Worm (Caenorhabditis elegans) whole organism, L1 larva: ENCODE measurements around the gene F49H12.2.

ENCODE experiments used
- ceh-82 ChIP-seq, 3 experiments: fragments of 150-350 bp in 1 of 3; sonication (generic microtip) in 2 of 3; optimal IDR thresholded peaks; 2 replicates each; lab custom pipeline; 2014 to 2017; ENCODE audit warnings: missing biosample characterization in 3 of 3, missing genetic modification characterization in 3 of 3
- ceh-88 ChIP-seq: fragments of 200-800 bp; sonication (Bioruptor generic); IDR thresholded peaks from 2 replicates; pipeline ENCODE4 v1.3.6; 2022; ENCODE audit warnings: missing genetic modification characterization, missing compliant biosample characterization
- efl-1 ChIP-seq, 4 experiments: fragments of 150-350 bp; optimal IDR thresholded peaks in 3 of 4; peaks in 1 of 4; 1 replicate in 1 of 4; 2 replicates in 3 of 4; lab custom pipeline; 2014; ENCODE audit warnings: missing biosample characterization in 2 of 4, missing genetic modification characterization in 2 of 4, missing genetic modification reagents in 2 of 4
- egl-13 ChIP-seq: sonication (generic microtip); optimal IDR thresholded peaks from 2 replicates; lab custom pipeline; 2016; ENCODE audit warnings: missing genotype, missing genetic modification reagents, missing genetic modification characterization, missing compliant biosample characterization
- fkh-4 ChIP-seq: sonication (generic microtip); optimal IDR thresholded peaks from 2 replicates; lab custom pipeline; 2016; ENCODE audit warnings: missing compliant biosample characterization, missing genetic modification characterization, borderline replicate concordance
- irx-1 ChIP-seq: sonication (generic microtip); optimal IDR thresholded peaks from 2 replicates; lab custom pipeline; 2016; ENCODE audit warnings: missing genetic modification characterization, missing compliant biosample characterization
- lsy-2 ChIP-seq, 2 experiments: fragments of 150-350 bp; optimal IDR thresholded peaks; 2 replicates each; lab custom pipeline; 2014; ENCODE audit warnings: missing biosample characterization in 2 of 2, missing genetic modification characterization in 2 of 2
- nhr-11 ChIP-seq: fragments of 150-350 bp; optimal IDR thresholded peaks from 2 replicates; lab custom pipeline; 2014; ENCODE audit warnings: missing biosample characterization, missing genetic modification characterization
- nhr-237 ChIP-seq: fragments of 150-350 bp; optimal IDR thresholded peaks from 2 replicates; lab custom pipeline; 2014; ENCODE audit warnings: missing biosample characterization, missing genetic modification characterization
- tbx-2 ChIP-seq: sonication (generic microtip); optimal IDR thresholded peaks from 2 replicates; lab custom pipeline; 2016; ENCODE audit warnings: missing genetic modification characterization, missing compliant biosample characterization
- tlp-1 ChIP-seq: fragments of 150-350 bp; optimal IDR thresholded peaks from 2 replicates; lab custom pipeline; 2014; ENCODE audit warnings: missing biosample characterization, missing genetic modification characterization
- unc-62 ChIP-seq: fragments of 150-350 bp; optimal IDR thresholded peaks from 2 replicates; lab custom pipeline; 2014; ENCODE audit warnings: missing biosample characterization, missing genetic modification reagents, missing genetic modification characterization
- unc-86 ChIP-seq: sonication (generic microtip); optimal IDR thresholded peaks from 2 replicates; lab custom pipeline; 2016; ENCODE audit warnings: missing genetic modification characterization, missing compliant biosample characterization

ce11 chrX:2105310-2105709 lies 20.2 kb downstream of the F49H12.2 start, which contains the start of gene F53B1.3:
- TF ChIP-seq egl-13 = no peak
- TF ChIP-seq nhr-11 (tag; lab: Kevin White, UChicago) = no peak
- TF ChIP-seq tlp-1 (tag; lab: Kevin White, UChicago) = no peak
- TF ChIP-seq irx-1 = no peak
- TF ChIP-seq ceh-82 (tag; optimal IDR thresholded peaks at IDR 0.05; lab: Kevin White, UChicago) = no peak
- TF ChIP-seq fkh-4 (tag; lab: Kevin White, UChicago) = no peak
- TF ChIP-seq nhr-237 = no peak
- no peak for TF ChIP-seq tbx-2 (tag; lab: Kevin White, UChicago)
- TF ChIP-seq efl-1 (optimal IDR thresholded peaks at IDR 0.05; lab: Kevin White, UChicago) = no peak
- TF ChIP-seq efl-1 (GFP tag; optimal IDR thresholded peaks at IDR 0.05 in 1 of 2; lab: Kevin White, UChicago) = no peak
- no peak for TF ChIP-seq unc-86 (tag; lab: Kevin White, UChicago)
- no peak for TF ChIP-seq ceh-88 (GFP tag; lab: Robert Waterston, UW)
- no peak for TF ChIP-seq lsy-2 (tag; optimal IDR thresholded peaks at IDR 0.05; lab: Kevin White, UChicago)
- TF ChIP-seq unc-62 = no peak
